Fruit fly (Drosophila melanogaster) whole organism, embryonic: Measurements from ENCODE around the gene Dnaaf4.

Experiments
- Atf3 ChIP-seq: fragments of 200-800 bp; sonication (Bioruptor generic); optimal IDR thresholded peaks from 3 replicates; lab custom pipeline; 2016; ENCODE audit warnings: missing biosample characterization, missing genetic modification characterization
- CG10267 ChIP-seq: fragments of 200-800 bp; sonication (Bioruptor generic); optimal IDR thresholded peaks from 2 replicates; lab custom pipeline; 2018; ENCODE audit warnings: missing biosample characterization, mild to moderate bottlenecking, missing genetic modification characterization, moderate library complexity
- CG11695 ChIP-seq: fragments of 200-800 bp; sonication (Bioruptor generic); IDR thresholded peaks from 3 replicates; pipeline ENCODE4 v1.3.6; 2022; ENCODE audit warnings: missing biosample characterization, missing genetic modification characterization
- CG1647 ChIP-seq: fragments of 200-800 bp; sonication (Bioruptor generic); optimal IDR thresholded peaks from 3 replicates; lab custom pipeline; 2016; ENCODE audit warnings: missing biosample characterization, missing genetic modification characterization
- CG16815 ChIP-seq: fragments of 200-800 bp; sonication (Bioruptor generic); optimal IDR thresholded peaks from 3 replicates; lab custom pipeline; 2017; ENCODE audit warnings: missing biosample characterization, mild to moderate bottlenecking, missing genetic modification characterization
- CG17186 ChIP-seq: fragments of 200-800 bp; sonication (Bioruptor generic); optimal IDR thresholded peaks from 3 replicates; lab custom pipeline; 2017; ENCODE audit warnings: missing biosample characterization, missing genetic modification reagents, missing genetic modification characterization
- CG17328 ChIP-seq: fragments of 200-800 bp; sonication (Bioruptor generic); IDR thresholded peaks from 2 replicates; pipeline ENCODE4 v1.3.6; 2022; ENCODE audit warnings: missing biosample characterization, missing genetic modification characterization
- CG17612 ChIP-seq: fragments of 200-800 bp; sonication (Bioruptor generic); IDR thresholded peaks from 2 replicates; pipeline ENCODE4 v1.3.6; 2022; ENCODE audit warnings: missing biosample characterization, missing genetic modification characterization
- CG2875 ChIP-seq: fragments of 200-800 bp; sonication (Bioruptor generic); optimal IDR thresholded peaks from 2 replicates; lab custom pipeline; 2017; ENCODE audit warnings: missing biosample characterization, mild to moderate bottlenecking, missing genetic modification characterization, missing genetic modification reagents
- CG30431 ChIP-seq: fragments of 200-800 bp; sonication (Bioruptor generic); optimal IDR thresholded peaks from 2 replicates; lab custom pipeline; 2017; ENCODE audit warnings: missing biosample characterization, missing genetic modification characterization
- CG3065 ChIP-seq: fragments of 200-800 bp; sonication (Bioruptor generic); optimal IDR thresholded peaks from 2 replicates; lab custom pipeline; 2016; ENCODE audit warnings: missing biosample characterization, missing genetic modification characterization
- CG31441 ChIP-seq: fragments of 200-800 bp; sonication (Bioruptor generic); IDR thresholded peaks from 2 replicates; pipeline ENCODE4 v1.3.6; 2022; ENCODE audit warnings: missing biosample characterization, missing genetic modification characterization
- CG3163 ChIP-seq: fragments of 200-800 bp; sonication (Bioruptor generic); optimal IDR thresholded peaks from 3 replicates; lab custom pipeline; 2016; ENCODE audit warnings: missing biosample characterization, missing genetic modification characterization
- CG3407 ChIP-seq: fragments of 200-800 bp; sonication (Bioruptor generic); optimal IDR thresholded peaks from 2 replicates; lab custom pipeline; 2018; ENCODE audit warnings: missing biosample characterization, mild to moderate bottlenecking, missing genetic modification characterization
- CG5180 ChIP-seq: fragments of 200-800 bp; sonication (Bioruptor generic); optimal IDR thresholded peaks from 3 replicates; lab custom pipeline; 2017; ENCODE audit warnings: missing biosample characterization, missing genetic modification characterization, mild to moderate bottlenecking, moderate library complexity, missing genetic modification reagents
- CG5245 ChIP-seq: fragments of 200-800 bp; sonication (Bioruptor generic); optimal IDR thresholded peaks from 3 replicates; lab custom pipeline; 2016; ENCODE audit warnings: missing biosample characterization, missing genetic modification characterization
- CG6254 ChIP-seq: fragments of 200-800 bp; sonication (Bioruptor generic); optimal IDR thresholded peaks from 3 replicates; lab custom pipeline; 2017; ENCODE audit warnings: mild to moderate bottlenecking, missing biosample characterization, missing genetic modification reagents, missing genetic modification characterization
- CG6654 ChIP-seq: fragments of 200-800 bp; sonication (Bioruptor generic); optimal IDR thresholded peaks from 2 replicates; lab custom pipeline; 2017; ENCODE audit warnings: missing biosample characterization, mild to moderate bottlenecking, missing genetic modification characterization
- CG9797 ChIP-seq: fragments of 200-800 bp; sonication (Bioruptor generic); optimal IDR thresholded peaks from 3 replicates; lab custom pipeline; 2018; ENCODE audit warnings: missing biosample characterization, mild to moderate bottlenecking, missing genetic modification characterization
- Camta ChIP-seq: fragments of 200-800 bp; sonication (Bioruptor generic); optimal IDR thresholded peaks from 2 replicates; lab custom pipeline; 2016; ENCODE audit warnings: missing biosample characterization, missing genetic modification characterization
- Dfd ChIP-seq, 2 experiments: fragments of >200 bp; optimal IDR thresholded peaks; 2 replicates each; lab custom pipeline; 2017; ENCODE audit warnings: missing biosample characterization in 2 of 2, missing genetic modification characterization in 2 of 2
- Dip3 ChIP-seq: fragments of 200-800 bp; sonication (Bioruptor generic); optimal IDR thresholded peaks from 3 replicates; lab custom pipeline; 2016; ENCODE audit warnings: missing biosample characterization, missing genetic modification characterization
- Dp ChIP-seq: fragments of 200-800 bp; sonication (Bioruptor generic); optimal IDR thresholded peaks from 2 replicates; lab custom pipeline; 2018; ENCODE audit warnings: missing biosample characterization, mild to moderate bottlenecking, missing genetic modification characterization, moderate library complexity
- Drgx ChIP-seq: fragments of 200-800 bp; sonication (Bioruptor generic); IDR thresholded peaks from 2 replicates; pipeline ENCODE4 v1.3.6; 2022; ENCODE audit warnings: missing biosample characterization, missing genetic modification characterization
- Fer2 ChIP-seq: fragments of 200-800 bp; sonication (Bioruptor generic); optimal IDR thresholded peaks from 2 replicates; lab custom pipeline; 2018; ENCODE audit warnings: missing biosample characterization, mild to moderate bottlenecking, missing genetic modification characterization, moderate library complexity
- Hsf ChIP-seq: fragments of 200-800 bp; sonication (Bioruptor generic); optimal IDR thresholded peaks from 3 replicates; lab custom pipeline; 2016; ENCODE audit warnings: missing biosample characterization, missing genetic modification characterization
- Med ChIP-seq: fragments of 200-800 bp; sonication (Bioruptor generic); peaks from one replicate; lab custom pipeline; 2016; ENCODE audit warnings: missing biosample characterization, missing genetic modification characterization, mild to moderate bottlenecking, inconsistent platforms, moderate library complexity
- NC2α ChIP-seq: fragments of 200-800 bp; sonication (Bioruptor generic); optimal IDR thresholded peaks from 2 replicates; lab custom pipeline; 2016; ENCODE audit warnings: missing biosample characterization, missing genetic modification characterization
- Side ChIP-seq: fragments of 200-800 bp; sonication (Bioruptor generic); optimal IDR thresholded peaks from 2 replicates; lab custom pipeline; 2016; ENCODE audit warnings: missing biosample characterization, missing genetic modification characterization
- Spps ChIP-seq: fragments of 200-800 bp; sonication (Bioruptor generic); optimal IDR thresholded peaks from 2 replicates; lab custom pipeline; 2018; ENCODE audit warnings: missing biosample characterization, mild to moderate bottlenecking, missing genetic modification characterization
- Sry-β ChIP-seq: fragments of 200-800 bp; sonication (Bioruptor generic); optimal IDR thresholded peaks from 2 replicates; lab custom pipeline; 2018; ENCODE audit warnings: missing biosample characterization, mild to moderate bottlenecking, missing genetic modification characterization, moderate library complexity
- TFAM ChIP-seq: fragments of 200-800 bp; sonication (Bioruptor generic); optimal IDR thresholded peaks from 2 replicates; lab custom pipeline; 2017; ENCODE audit warnings: missing biosample characterization, missing genetic modification characterization, inconsistent platforms
- Tbp ChIP-seq: fragments of >200 bp; optimal IDR thresholded peaks from 2 replicates; lab custom pipeline; 2018; ENCODE audit warnings: missing biosample characterization, missing genetic modification characterization
- Vsx1 ChIP-seq: fragments of 200-800 bp; sonication (Bioruptor generic); optimal IDR thresholded peaks from 2 replicates; lab custom pipeline; 2017; ENCODE audit warnings: missing biosample characterization, mild to moderate bottlenecking, missing genetic modification characterization, missing genetic modification reagents
- cato ChIP-seq: fragments of 200-800 bp; sonication (Bioruptor generic); optimal IDR thresholded peaks from 2 replicates; lab custom pipeline; 2016; ENCODE audit warnings: missing biosample characterization, missing genetic modification characterization, borderline replicate concordance
- ci ChIP-seq: fragments of 200-800 bp; sonication (Bioruptor generic); IDR thresholded peaks from 3 replicates; pipeline ENCODE4 v1.3.6; 2022; ENCODE audit warnings: missing biosample characterization, missing genetic modification characterization
- dmrt11E ChIP-seq: fragments of 200-800 bp; sonication (Bioruptor generic); optimal IDR thresholded peaks from 3 replicates; lab custom pipeline; 2018; ENCODE audit warnings: missing biosample characterization, mild to moderate bottlenecking, missing genetic modification characterization, moderate library complexity
- dpn ChIP-seq, 2 experiments: fragments of 200-800 bp; sonication (Bioruptor generic); optimal IDR thresholded peaks; 3 replicates each; lab custom pipeline; 2016; ENCODE audit warnings: missing biosample characterization in 2 of 2, missing genetic modification characterization in 2 of 2
- fd102C ChIP-seq: fragments of 200-800 bp; sonication (Bioruptor generic); optimal IDR thresholded peaks from 2 replicates; lab custom pipeline; 2018; ENCODE audit warnings: missing biosample characterization, mild to moderate bottlenecking, missing genetic modification characterization, moderate library complexity
- ftz-f1 ChIP-seq: fragments of 200-800 bp; sonication (Bioruptor generic); optimal IDR thresholded peaks from 2 replicates; lab custom pipeline; 2016; ENCODE audit warnings: missing biosample characterization, missing genetic modification characterization
- gt ChIP-seq: fragments of 200-800 bp; sonication (Bioruptor generic); IDR thresholded peaks from 2 replicates; pipeline ENCODE4 v1.3.6; 2022; ENCODE audit warnings: missing biosample characterization, missing genetic modification characterization
- h ChIP-seq: fragments of >200 bp; optimal IDR thresholded peaks from 2 replicates; lab custom pipeline; 2017
- kah ChIP-seq: fragments of 200-800 bp; sonication (Bioruptor generic); optimal IDR thresholded peaks from 2 replicates; lab custom pipeline; 2018; ENCODE audit warnings: missing biosample characterization, mild to moderate bottlenecking, missing genetic modification characterization
- mirr ChIP-seq: fragments of 200-800 bp; sonication (Bioruptor generic); optimal IDR thresholded peaks from 3 replicates; lab custom pipeline; 2018; ENCODE audit warnings: missing biosample characterization, mild to moderate bottlenecking, missing genetic modification characterization
- odd ChIP-seq: fragments of 200-800 bp; sonication (Bioruptor generic); optimal IDR thresholded peaks from 2 replicates; lab custom pipeline; 2017; ENCODE audit warnings: missing biosample characterization, mild to moderate bottlenecking, missing genetic modification characterization
- org-1 ChIP-seq: fragments of 200-800 bp; sonication (Bioruptor generic); optimal IDR thresholded peaks from 2 replicates; lab custom pipeline; 2017; ENCODE audit warnings: missing biosample characterization, missing genetic modification characterization
- pho ChIP-seq: fragments of 200-800 bp; sonication (Bioruptor generic); optimal IDR thresholded peaks from 2 replicates; lab custom pipeline; 2016; ENCODE audit warnings: missing biosample characterization, missing genetic modification characterization
- pnt ChIP-seq: fragments of 200-800 bp; sonication (Bioruptor generic); optimal IDR thresholded peaks from 3 replicates; lab custom pipeline; 2016; ENCODE audit warnings: missing biosample characterization, missing genetic modification characterization
- tin ChIP-seq: fragments of 200-800 bp; sonication (Bioruptor generic); optimal IDR thresholded peaks from 3 replicates; lab custom pipeline; 2016; ENCODE audit warnings: missing biosample characterization, missing genetic modification characterization
- vvl ChIP-seq: fragments of 200-800 bp; sonication (Bioruptor generic); IDR thresholded peaks from 2 replicates; pipeline ENCODE4 v1.3.6; 2022; ENCODE audit warnings: missing biosample characterization, missing genetic modification characterization
- zf30C ChIP-seq: fragments of 200-800 bp; sonication (Bioruptor generic); optimal IDR thresholded peaks from 3 replicates; lab custom pipeline; 2018; ENCODE audit warnings: missing biosample characterization, mild to moderate bottlenecking, missing genetic modification characterization
- zfh2 ChIP-seq: fragments of 200-800 bp; sonication (Bioruptor generic); optimal IDR thresholded peaks from 2 replicates; lab custom pipeline; 2016; ENCODE audit warnings: missing biosample characterization, missing genetic modification characterization

Dnaaf4 gene

dm6 chr2L:11113011-11113528 is 8.4 kb downstream of the Dnaaf4 start, which contains the start of gene Idua (continued):
- TF ChIP-seq dmrt11E (tag; lab: Kevin White, UChicago) (peak; percentile 33), CG3163 (no peak), CG1647 (GFP tag; lab: Kevin White, UChicago) (no peak), Dip3 (peak; percentile 57), CG2875 (peak; percentile 50), vvl (peak; percentile 50), TFAM (GFP tag; lab: Kevin White, UChicago) (no peak), pho (GFP tag; lab: Kevin White, UChicago) (peak; percentile 28), CG6254 (GFP tag; lab: Kevin White, UChicago) (peak; percentile 70), dpn (GFP tag; optimal IDR thresholded peaks at IDR 0.05; lab: Kevin White, UChicago) (peak in 1 of 2 experiments; percentile 62), mirr (no peak), CG11695 (GFP tag; lab: Robert Waterston, UW) (peak; percentile 70; the same call in 2 of the 3 replicates), tin (peak; percentile 68), Hsf (peak; percentile 60), zf30C (GFP tag; lab: Kevin White, UChicago) (no peak), CG17186 (no peak), CG5245 (GFP tag; lab: Kevin White, UChicago) (peak; percentile 51), ci (peak; percentile 61; the same call in 1 of the 3 replicates), CG3407 (GFP tag; lab: Kevin White, UChicago) (peak; percentile 35), kah (GFP tag; lab: Kevin White, UChicago) (peak; percentile 12), CG9797 (GFP tag; lab: Kevin White, UChicago) (no peak), odd (GFP tag; lab: Kevin White, UChicago) (peak; percentile 80), CG10267 (tag; lab: Kevin White, UChicago) (peak; percentile 66), CG17612 (GFP tag; lab: Robert Waterston, UW) (no peak), ftz-f1 (no peak), Sry-β (GFP tag; lab: Kevin White, UChicago) (no peak), org-1 (GFP tag; lab: Kevin White, UChicago) (peak; percentile 73), pnt (no peak), CG30431 (GFP tag; lab: Kevin White, UChicago) (no peak), Spps (tag; lab: Kevin White, UChicago) (no peak), Drgx (peak; percentile 25; the same call in 1 of the 2 replicates), Camta (GFP tag; lab: Kevin White, UChicago) (no peak), CG16815 (GFP tag; lab: Kevin White, UChicago) (peak; percentile 37), CG3065 (GFP tag; lab: Kevin White, UChicago) (no peak), cato (GFP tag; lab: Kevin White, UChicago) (no peak), fd102C (GFP tag; lab: Kevin White, UChicago) (no peak), Side (GFP tag; lab: Kevin White, UChicago) (no peak), gt (GFP tag; lab: Robert Waterston, UW) (no peak), Dp (GFP tag; lab: Kevin White, UChicago) (no peak), Dfd (GFP tag; optimal IDR thresholded peaks at IDR 0.05; lab: Kevin White, UChicago) (no peak), Tbp (GFP tag; lab: Kevin White, UChicago) (no peak), Vsx1 (GFP tag; lab: Kevin White, UChicago) (no peak), NC2α (GFP tag; lab: Kevin White, UChicago) (no peak), CG31441 (GFP tag; lab: Robert Waterston, UW) (no peak), Med (GFP tag; lab: Kevin White, UChicago) (peak; percentile 82), CG5180 (GFP tag; lab: Kevin White, UChicago) (no peak), Atf3 (GFP tag; lab: Kevin White, UChicago) (peak; percentile 36), h (lab: Kevin White, UChicago) (no peak), CG17328 (no peak), zfh2 (GFP tag; lab: Kevin White, UChicago) (peak; percentile 20), Fer2 (tag; lab: Kevin White, UChicago) (peak; percentile 40), CG6654 (peak; percentile 2)
